Worm (Caenorhabditis elegans) whole organism, late embryonic: ENCODE measurements around the gene R04B5.6.

Experiments
- F13H6.1 ChIP-seq: sonication (generic microtip); optimal IDR thresholded peaks from 2 replicates; lab custom pipeline; 2016; ENCODE audit warnings: missing genetic modification characterization, missing compliant biosample characterization
- ceh-19 ChIP-seq: fragments of 200-800 bp; sonication (Bioruptor generic); optimal IDR thresholded peaks from 2 replicates; lab custom pipeline; 2018; ENCODE audit warnings: mild to moderate bottlenecking, missing genetic modification characterization, missing compliant biosample characterization
- nhr-11 ChIP-seq: fragments of 150-350 bp; optimal IDR thresholded peaks from 2 replicates; lab custom pipeline; 2014; ENCODE audit warnings: missing biosample characterization, missing genetic modification characterization
- nhr-232 ChIP-seq: sonication (generic microtip); optimal IDR thresholded peaks from 2 replicates; lab custom pipeline; 2016; ENCODE audit warnings: missing genetic modification characterization, missing compliant biosample characterization
- pag-3 ChIP-seq: sonication (generic microtip); optimal IDR thresholded peaks from 2 replicates; lab custom pipeline; 2016; ENCODE audit warnings: missing compliant biosample characterization, missing genetic modification characterization, borderline replicate concordance
- pqm-1 ChIP-seq: sonication (generic microtip); optimal IDR thresholded peaks from 2 replicates; lab custom pipeline; 2016; ENCODE audit warnings: missing genetic modification characterization, missing compliant biosample characterization
- ref-2 ChIP-seq: sonication (generic microtip); optimal IDR thresholded peaks from 2 replicates; lab custom pipeline; 2016; ENCODE audit warnings: missing genetic modification characterization, missing compliant biosample characterization

DNA sequence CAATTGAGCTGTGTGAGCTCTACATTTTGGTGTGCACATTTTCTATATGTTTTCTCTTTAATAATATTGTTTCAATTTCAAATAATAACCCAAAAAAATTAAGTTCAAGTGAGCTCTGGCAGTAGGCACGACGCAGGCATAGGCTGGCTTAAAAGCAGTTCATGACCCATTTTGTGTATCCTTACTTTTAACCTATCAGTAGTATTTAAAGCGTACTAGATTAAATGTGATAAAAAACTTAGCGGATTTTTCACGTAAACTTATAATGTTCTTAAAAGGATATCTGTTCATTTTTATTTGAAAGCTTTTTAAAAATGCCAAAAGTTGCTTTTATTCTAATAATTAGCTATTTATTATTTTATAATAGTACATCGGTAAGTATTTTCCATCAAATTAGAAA, 38.4 kb downstream of the R04B5.6 start, which contains the start of gene C08B6.6:
- no peak for TF ChIP-seq pqm-1 (tag; lab: Kevin White, UChicago)
- TF ChIP-seq ref-2 (tag; lab: Kevin White, UChicago) = no peak
- TF ChIP-seq F13H6.1 (tag; lab: Kevin White, UChicago) = no peak
- no peak for TF ChIP-seq pag-3
- no peak for TF ChIP-seq ceh-19 (GFP tag; lab: Kevin White, UChicago)
- TF ChIP-seq nhr-232 (tag; lab: Kevin White, UChicago) = no peak
- TF ChIP-seq nhr-11 (tag; lab: Kevin White, UChicago) = no peak
